Worm (Caenorhabditis elegans): ENCODE data around the gene Y39B6A.1.

The Y39B6A.1 gene

ce11 chrV:19181684-19182083 is 21.7 kb downstream of the Y39B6A.1 start:
- TF ChIP-seq dmd-4 (tag; optimal IDR thresholded peaks at IDR 0.05) (no peak), ztf-1 (GFP tag; conservative IDR thresholded peaks at IDR 0.05) (no peak), ZK546.5 (tag; optimal IDR thresholded peaks at IDR 0.05) (no peak), egl-27 (tag; optimal IDR thresholded peaks at IDR 0.05) (no peak)

ce11 chrV:19178896-19179295 is 24.5 kb downstream of the Y39B6A.1 start:
- TF ChIP-seq nhr-23 (tag; optimal IDR thresholded peaks at IDR 0.05) (no peak), mab-5 (tag; optimal IDR thresholded peaks at IDR 0.05) (no peak), snpc-4 (tag; optimal IDR thresholded peaks at IDR 0.05) (no peak), unc-39 (tag; optimal IDR thresholded peaks at IDR 0.05) (no peak), nhr-11 (tag; optimal IDR thresholded peaks at IDR 0.05) (no peak), peb-1 (tag; optimal IDR thresholded peaks at IDR 0.05) (no peak), nhr-129 (tag; optimal IDR thresholded peaks at IDR 0.05) (no peak), ceh-82 (tag; optimal IDR thresholded peaks at IDR 0.05) (no peak), sma-9 (GFP tag; optimal IDR thresholded peaks at IDR 0.05) (no peak), sma-9 (tag; optimal IDR thresholded peaks at IDR 0.05) (no peak), mdl-1 (tag; optimal IDR thresholded peaks at IDR 0.05) (no peak), nhr-6 (tag; optimal IDR thresholded peaks at IDR 0.05) (no peak), F13H6.1 (tag; optimal IDR thresholded peaks at IDR 0.05) (no peak)

ce11 chrV:19177804-19178203 is 25.6 kb downstream of the Y39B6A.1 start:
- TF ChIP-seq sma-9 (GFP tag; optimal IDR thresholded peaks at IDR 0.05) (no peak), sma-9 (tag; optimal IDR thresholded peaks at IDR 0.05) (no peak), nhr-11 (tag; optimal IDR thresholded peaks at IDR 0.05) (no peak), nhr-10 (tag; optimal IDR thresholded peaks at IDR 0.05) (no peak), R02D3.7 (tag; optimal IDR thresholded peaks at IDR 0.05) (no peak), ztf-4 (tag; optimal IDR thresholded peaks at IDR 0.05) (no peak), skn-1 (tag; optimal IDR thresholded peaks at IDR 0.05) (no peak), mbf-1 (tag; optimal IDR thresholded peaks at IDR 0.05) (no peak), nhr-12 (tag; optimal IDR thresholded peaks at IDR 0.05) (no peak), ZK546.5 (tag; optimal IDR thresholded peaks at IDR 0.05) (no peak), sem-4 (tag; optimal IDR thresholded peaks at IDR 0.05) (no peak), nhr-237 (tag; optimal IDR thresholded peaks at IDR 0.05) (no peak), lin-39 (tag; optimal IDR thresholded peaks at IDR 0.05) (no peak), Y55F3AM.14 (GFP tag; optimal IDR thresholded peaks at IDR 0.05) (no peak), nhr-25 (tag; optimal IDR thresholded peaks at IDR 0.05) (no peak), mab-5 (tag; optimal IDR thresholded peaks at IDR 0.05) (no peak), nhr-77 (tag; optimal IDR thresholded peaks at IDR 0.05) (no peak), lin-11 (tag; optimal IDR thresholded peaks at IDR 0.05) (no peak)

ce11 chrV:19177070-19177469 is 26.3 kb downstream of the Y39B6A.1 start:
- no peak for TF ChIP-seq fos-1 (tag; optimal IDR thresholded peaks at IDR 0.05)
- no peak for TF ChIP-seq sma-9 (GFP tag; optimal IDR thresholded peaks at IDR 0.05)
- TF ChIP-seq sma-9 (tag; optimal IDR thresholded peaks at IDR 0.05) = no peak
- no peak for TF ChIP-seq lin-11 (tag; optimal IDR thresholded peaks at IDR 0.05)
- no peak for TF ChIP-seq elt-3 (tag; optimal IDR thresholded peaks at IDR 0.05)
- no peak for TF ChIP-seq nhr-237 (tag; optimal IDR thresholded peaks at IDR 0.05)
- no peak for TF ChIP-seq egl-27 (tag; optimal IDR thresholded peaks at IDR 0.05)
- no peak for TF ChIP-seq ceh-16 (tag; optimal IDR thresholded peaks at IDR 0.05)
- TF ChIP-seq sem-4 (tag; optimal IDR thresholded peaks at IDR 0.05) = no peak
- no peak for TF ChIP-seq skn-1 (tag; optimal IDR thresholded peaks at IDR 0.05)
- TF ChIP-seq lsy-2 (tag; optimal IDR thresholded peaks at IDR 0.05) = no peak
- TF ChIP-seq aly-2 (tag; optimal IDR thresholded peaks at IDR 0.05) = no peak
- TF ChIP-seq elt-1 (tag; optimal IDR thresholded peaks at IDR 0.05) = no peak
- no peak for TF ChIP-seq R02D3.7 (tag; optimal IDR thresholded peaks at IDR 0.05)
- TF ChIP-seq zag-1 (tag; optimal IDR thresholded peaks at IDR 0.05) = no peak
- no peak for TF ChIP-seq dmd-4 (tag; optimal IDR thresholded peaks at IDR 0.05)
- no peak for TF ChIP-seq mab-5 (tag; optimal IDR thresholded peaks at IDR 0.05)
- TF ChIP-seq nhr-10 (tag; optimal IDR thresholded peaks at IDR 0.05) = no peak

- TF ChIP-seq nhr-77 (tag; optimal IDR thresholded peaks at IDR 0.05) (no peak), ama-1 (optimal IDR thresholded peaks at IDR 0.05) (no peak), alr-1 (tag; optimal IDR thresholded peaks at IDR 0.05) (no peak), blmp-1 (tag; optimal IDR thresholded peaks at IDR 0.05; ENCODE audit: insufficient read depth) (no peak), zag-1 (tag; optimal IDR thresholded peaks at IDR 0.05) (no peak), nhr-12 (tag; optimal IDR thresholded peaks at IDR 0.05) (no peak), sma-3 (GFP tag; optimal IDR thresholded peaks at IDR 0.05) (no peak), elt-1 (tag; optimal IDR thresholded peaks at IDR 0.05) (no peak), nhr-11 (tag; optimal IDR thresholded peaks at IDR 0.05) (no peak)
Observed at ce11 chrV:19175714-19176113, 27.7 kb downstream of the Y39B6A.1 start.
